Worm (Caenorhabditis elegans): ENCODE data around the gene Y54G2A.26.
A peak's percentile ranks its signal among the peaks of the same experiment; 100 is the strongest.

The Y54G2A.26 gene

DNA sequence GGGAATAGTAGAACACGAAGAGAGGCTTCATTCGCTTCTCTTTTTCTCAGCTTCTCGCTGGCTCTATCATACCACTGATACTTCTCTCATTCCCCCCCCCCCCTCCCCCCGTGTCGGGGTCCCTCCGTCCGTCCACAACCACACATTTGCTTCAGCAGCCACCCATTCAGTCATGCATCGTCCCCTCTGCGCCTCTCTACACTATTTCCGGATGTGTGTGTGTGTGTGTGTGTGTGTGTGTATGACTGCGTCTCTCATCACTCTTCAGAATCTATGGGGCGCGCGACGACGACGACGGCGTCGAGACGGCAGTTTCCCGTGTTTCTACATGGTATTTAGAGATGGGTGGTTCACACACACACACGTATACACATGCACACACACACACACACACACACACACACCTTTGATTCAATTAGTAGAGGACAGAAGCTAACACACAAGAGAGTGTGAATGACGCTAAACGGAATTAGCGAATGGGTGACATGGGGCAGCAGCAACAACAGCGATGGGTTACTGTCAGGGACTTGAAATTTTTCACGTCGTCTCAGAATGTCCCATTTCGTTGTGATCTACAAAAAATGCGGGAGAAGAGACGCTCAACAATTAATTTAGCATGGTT, 1.9 kb downstream of the Y54G2A.26 start (continued):
- TF ChIP-seq ceh-31 (tag; optimal IDR thresholded peaks at IDR 0.05) (peak; percentile 47), ceh-19 (GFP tag; optimal IDR thresholded peaks at IDR 0.05) (peak; percentile 16), unc-42 (tag; optimal IDR thresholded peaks at IDR 0.05) (peak; percentile 75), unc-86 (tag; optimal IDR thresholded peaks at IDR 0.05) (peak; percentile 19)

DNA sequence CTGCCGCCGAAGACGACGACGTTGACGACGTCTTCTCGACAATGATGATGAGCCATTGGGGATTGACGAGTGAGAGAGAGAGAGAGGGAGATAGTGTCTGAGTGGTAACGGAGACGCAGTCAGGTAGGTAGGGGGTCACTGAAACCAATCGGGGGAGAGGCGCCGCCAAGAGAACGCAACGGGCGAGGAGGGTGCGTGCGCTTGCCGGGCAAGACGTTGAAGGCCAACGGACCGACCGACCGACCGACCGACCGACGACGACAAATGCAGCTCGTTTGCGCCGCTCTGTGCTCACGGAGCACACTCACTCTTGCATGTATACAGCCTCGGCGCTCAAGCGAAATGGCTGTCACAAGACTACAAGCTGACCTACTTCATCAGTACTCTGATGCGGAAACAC, 4.8 kb downstream of the Y54G2A.26 start:
- TF ChIP-seq syd-9 (tag; optimal IDR thresholded peaks at IDR 0.05) (peak; percentile 9), hlh-6 (tag; optimal IDR thresholded peaks at IDR 0.05) (peak; percentile 50), ceh-19 (GFP tag; optimal IDR thresholded peaks at IDR 0.05) (peak; percentile 55), ceh-14 (tag; optimal IDR thresholded peaks at IDR 0.05) (peak; percentile 12), hlh-30 (tag; optimal IDR thresholded peaks at IDR 0.05; ENCODE audit: insufficient read depth) (no peak), ceh-31 (tag; optimal IDR thresholded peaks at IDR 0.05) (peak; percentile 50), ref-2 (tag; optimal IDR thresholded peaks at IDR 0.05) (peak; percentile 13), ceh-34 (tag; optimal IDR thresholded peaks at IDR 0.05) (peak; percentile 15), pat-9 (tag; optimal IDR thresholded peaks at IDR 0.05) (peak; percentile 6), K09A11.1 (tag; optimal IDR thresholded peaks at IDR 0.05; ENCODE audit: insufficient read depth) (no peak), C08G9.2 (tag; optimal IDR thresholded peaks at IDR 0.05) (peak; percentile 28), tbx-2 (tag; optimal IDR thresholded peaks at IDR 0.05) (peak; percentile 28), nfya-1 (tag; optimal IDR thresholded peaks at IDR 0.05) (peak; percentile 64), pax-1 (tag; optimal IDR thresholded peaks at IDR 0.05) (no peak)

DNA sequence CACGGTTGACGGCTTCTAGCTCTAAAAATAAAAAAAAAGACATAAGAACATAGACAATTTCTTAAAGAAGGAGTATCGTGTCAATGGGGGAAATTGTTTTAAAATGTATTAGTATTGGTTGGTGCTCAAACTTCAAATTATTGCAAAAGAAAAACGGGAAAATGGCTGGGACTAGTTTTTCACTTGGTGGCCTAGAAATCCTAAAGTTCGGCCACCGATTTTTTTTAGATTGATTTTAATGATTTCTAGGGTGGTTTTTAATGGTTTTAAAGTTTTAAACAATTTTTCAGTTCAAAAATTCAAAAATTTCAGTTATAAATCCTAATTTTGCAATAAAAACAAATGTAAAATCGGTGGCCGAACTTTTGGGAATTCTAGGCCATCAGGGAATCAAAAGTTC, 8.6 kb downstream of the Y54G2A.26 start:
- no peak for TF ChIP-seq nfya-1 (tag; optimal IDR thresholded peaks at IDR 0.05)
- no peak for TF ChIP-seq hlh-15 (tag; optimal IDR thresholded peaks at IDR 0.05)
- TF ChIP-seq Y22D7AL.16 (tag; optimal IDR thresholded peaks at IDR 0.05): no peak
- no peak for TF ChIP-seq pha-4 (tag; optimal IDR thresholded peaks at IDR 0.05)
- no peak for TF ChIP-seq ceh-48 (tag; optimal IDR thresholded peaks at IDR 0.05)
- no peak for TF ChIP-seq hlh-6 (tag; optimal IDR thresholded peaks at IDR 0.05)
- no peak for TF ChIP-seq ceh-45 (GFP tag; IDR thresholded peaks at IDR 0.05)
- TF ChIP-seq unc-86 (tag; optimal IDR thresholded peaks at IDR 0.05): no peak
- TF ChIP-seq eyg-1 (tag; optimal IDR thresholded peaks at IDR 0.05): no peak
- TF ChIP-seq rnt-1 (tag; optimal IDR thresholded peaks at IDR 0.05): no peak
- no peak for TF ChIP-seq ceh-31 (tag; optimal IDR thresholded peaks at IDR 0.05)
- no peak for TF ChIP-seq pros-1 (tag; optimal IDR thresholded peaks at IDR 0.05)
- TF ChIP-seq unc-42 (tag; optimal IDR thresholded peaks at IDR 0.05): no peak
- no peak for TF ChIP-seq sdc-2 (tag; optimal IDR thresholded peaks at IDR 0.05)
- no peak for TF ChIP-seq madf-2 (tag; optimal IDR thresholded peaks at IDR 0.05)
- TF ChIP-seq ceh-6 (GFP tag; optimal IDR thresholded peaks at IDR 0.05): no peak
- TF ChIP-seq ceh-19 (GFP tag; optimal IDR thresholded peaks at IDR 0.05): no peak
- no peak for TF ChIP-seq ceh-22 (tag; optimal IDR thresholded peaks at IDR 0.05)
- TF ChIP-seq pha-2 (tag; optimal IDR thresholded peaks at IDR 0.05): no peak

DNA sequence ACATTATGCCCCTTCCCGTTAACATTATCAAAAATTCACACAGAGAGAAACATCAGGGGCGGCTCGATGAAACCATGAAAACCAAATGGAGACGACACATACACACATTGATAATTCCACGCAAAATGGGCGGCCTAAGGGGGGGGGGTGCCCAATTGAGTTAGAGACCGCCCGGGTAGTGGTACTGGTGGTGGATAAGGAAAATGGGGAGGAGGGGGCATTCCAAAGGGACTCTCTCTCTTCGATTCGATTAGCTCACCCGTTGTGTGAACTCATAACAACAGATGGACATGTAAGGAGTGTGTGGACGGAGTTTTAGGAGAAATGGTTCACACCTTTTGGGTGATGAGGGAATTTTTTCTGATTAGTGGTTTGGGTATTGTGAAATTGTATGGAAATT, 12.8 kb downstream of the Y54G2A.26 start:
- TF ChIP-seq syd-9 (tag; optimal IDR thresholded peaks at IDR 0.05) (no peak), ceh-31 (tag; optimal IDR thresholded peaks at IDR 0.05) (peak; percentile 23), unc-42 (tag; optimal IDR thresholded peaks at IDR 0.05) (peak; percentile 96)

DNA sequence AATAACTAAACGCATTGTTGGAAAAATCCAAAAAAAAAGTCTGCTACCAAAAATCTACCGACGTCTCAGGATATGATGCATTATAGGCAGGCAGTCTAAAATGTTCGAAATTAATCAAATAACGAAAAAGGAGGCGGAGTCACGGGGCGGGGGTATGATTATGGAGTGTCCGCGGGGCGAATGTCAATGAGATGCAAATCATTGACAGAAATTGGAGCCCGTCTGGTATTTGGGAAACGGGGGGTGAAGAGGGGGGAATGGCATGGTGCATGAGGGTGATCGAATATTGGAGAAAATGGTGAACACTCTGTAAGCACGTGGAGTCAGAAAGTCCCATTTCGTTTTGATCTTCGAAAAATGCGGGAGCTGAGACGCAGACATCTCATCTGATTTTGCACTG, 16.9 kb downstream of the Y54G2A.26 start, which contains the start of gene lad-2:
Gene lad-2 (minus strand): TSS at position 101 of the 400 bp plus-strand sequence.
- TF ChIP-seq ama-1 (optimal IDR thresholded peaks at IDR 0.05) (no peak), npax-4 (tag; optimal IDR thresholded peaks at IDR 0.05) (no peak), ahr-1 (tag; optimal IDR thresholded peaks at IDR 0.05) (no peak), ceh-18 (tag; optimal IDR thresholded peaks at IDR 0.05) (no peak), hlh-8 (tag; optimal IDR thresholded peaks at IDR 0.05) (no peak), gmeb-2 (tag; optimal IDR thresholded peaks at IDR 0.05) (no peak), ceh-45 (GFP tag; IDR thresholded peaks at IDR 0.05) (no peak)
